Worm (Caenorhabditis elegans): Measurements from ENCODE around the gene plc-2.
"Not testable (repeated sequence)": the region's sequence is repeated elsewhere in the genome, so short reads cannot be mapped to it uniquely, and the experiment has no call there.

Gene plc-2

ce11 chrV:15199768-15200167 lies 7.4 kb downstream of the plc-2 start, which contains the start of gene Y75B12B.10:
Y75B12B.10 (plus strand) TSS chrV:15200068.
- no peak for TF ChIP-seq nhr-28 (tag; optimal IDR thresholded peaks at IDR 0.05)
- no peak for TF ChIP-seq hlh-30 (tag; optimal IDR thresholded peaks at IDR 0.05; ENCODE audit: insufficient read depth)
- TF ChIP-seq zfp-2 (tag; optimal IDR thresholded peaks at IDR 0.05): no peak
- no peak for TF ChIP-seq daf-19 (GFP tag; conservative IDR thresholded peaks at IDR 0.05)
- no peak for TF ChIP-seq Y48G9A.11 (GFP tag; IDR thresholded peaks at IDR 0.05)
- no peak for TF ChIP-seq madf-5 (GFP tag; IDR thresholded peaks at IDR 0.05)
- no peak for TF ChIP-seq nhr-77 (tag; optimal IDR thresholded peaks at IDR 0.05)
- no peak for TF ChIP-seq lin-29 (GFP tag; IDR thresholded peaks at IDR 0.05)
- TF ChIP-seq zfp-3 (GFP tag; conservative IDR thresholded peaks at IDR 0.05): no peak
- no peak for TF ChIP-seq lim-7 (GFP tag; IDR thresholded peaks at IDR 0.05)
- no peak for TF ChIP-seq duxl-1 (tag; optimal IDR thresholded peaks at IDR 0.05; ENCODE audit: poor library complexity)
- TF ChIP-seq zip-2 (tag; optimal IDR thresholded peaks at IDR 0.05): no peak

- not testable (repeated sequence) for TF ChIP-seq dmd-9 (GFP tag; IDR thresholded peaks at IDR 0.05); nhr-28 (tag; optimal IDR thresholded peaks at IDR 0.05); nhr-48 (tag; optimal IDR thresholded peaks at IDR 0.05)
Measured at ce11 chrV:15207681-15208080, 15.3 kb downstream of the plc-2 start, which contains the start of gene C41G6.12. C41G6.12 (minus strand) TSS chrV:15207781.

- TF ChIP-seq T20F7.1 (GFP tag; optimal IDR thresholded peaks at IDR 0.05); nhr-10 (tag; optimal IDR thresholded peaks at IDR 0.05); zip-11 (GFP tag; IDR thresholded peaks at IDR 0.05): not testable (repeated sequence)
Measured at ce11 chrV:15211869-15212268, 19.5 kb downstream of the plc-2 start, which contains the start of gene sri-24. sri-24 (plus strand) TSS chrV:15212169.

ce11 chrV:15215175-15215574 lies 22.8 kb downstream of the plc-2 start, which contains the start of gene sri-26:
sri-26 (plus strand) TSS chrV:15215475.
- not testable (repeated sequence) for TF ChIP-seq daf-12, spr-1, jun-1 (tag; optimal IDR thresholded peaks at IDR 0.05)

ce11 chrV:15216705-15217104 lies 24.3 kb downstream of the plc-2 start, which contains the start of gene sri-25:
sri-25 (plus strand) TSS chrV:15217005.
- TF ChIP-seq ceh-20 (GFP tag; IDR thresholded peaks at IDR 0.05): no peak
- TF ChIP-seq ZK546.5 (tag; optimal IDR thresholded peaks at IDR 0.05): no peak
- no peak for TF ChIP-seq T26A8.4 (GFP tag; IDR thresholded peaks at IDR 0.05)
- no peak for TF ChIP-seq Y5F2A.4 (GFP tag; optimal IDR thresholded peaks at IDR 0.05)
- TF ChIP-seq Y75B8A.6 (GFP tag; IDR thresholded peaks at IDR 0.05): no peak
- TF ChIP-seq fkh-10 (GFP tag; optimal IDR thresholded peaks at IDR 0.05): no peak
- no peak for TF ChIP-seq hmg-1.1 (GFP tag; IDR thresholded peaks at IDR 0.05)
- TF ChIP-seq ceh-62 (tag; optimal IDR thresholded peaks at IDR 0.05): no peak
- no peak for TF ChIP-seq gei-8 (GFP tag; optimal IDR thresholded peaks at IDR 0.05)

- TF ChIP-seq nhr-41 (GFP tag; IDR thresholded peaks at IDR 0.05) (no peak), D1046.2 (GFP tag; IDR thresholded peaks at IDR 0.05) (no peak), saeg-2 (GFP tag; IDR thresholded peaks at IDR 0.05) (no peak), lir-3 (tag; optimal IDR thresholded peaks at IDR 0.05) (no peak), attf-4 (tag; optimal IDR thresholded peaks at IDR 0.05) (no peak), nhr-42 (GFP tag; IDR thresholded peaks at IDR 0.05) (no peak), ceh-44 (GFP tag; IDR thresholded peaks at IDR 0.05) (no peak), dmd-6 (GFP tag; IDR thresholded peaks at IDR 0.05) (no peak), egl-43 (GFP tag; IDR thresholded peaks at IDR 0.05) (no peak), dmd-9 (GFP tag; IDR thresholded peaks at IDR 0.05) (no peak), cey-2 (tag; optimal IDR thresholded peaks at IDR 0.05; ENCODE audit: borderline replicate concordance, insufficient read depth) (no peak), mes-2 (tag; optimal IDR thresholded peaks at IDR 0.05; ENCODE audit: poor library complexity, severe bottlenecking) (no peak), madf-9 (GFP tag; conservative IDR thresholded peaks at IDR 0.05) (no peak), nhr-6 (tag; optimal IDR thresholded peaks at IDR 0.05) (no peak), mxl-3 (GFP tag; optimal IDR thresholded peaks at IDR 0.05) (no peak), zip-11 (GFP tag; IDR thresholded peaks at IDR 0.05) (no peak)
Measured at ce11 chrV:15221330-15221729, 29.0 kb downstream of the plc-2 start, which contains the start of gene irld-25. irld-25 (plus strand) TSS chrV:15221630.

All from whole organism, L4 larva.